Worm (Caenorhabditis elegans) whole organism, L2 larva: ENCODE measurements around the gene T16G12.8.

Experiments
- C34F6.9 ChIP-seq: fragments of 150-350 bp; optimal IDR thresholded peaks from 2 replicates; lab custom pipeline; 2014; ENCODE audit warnings: missing biosample characterization, missing genetic modification characterization
- R02D3.7 ChIP-seq: fragments of 150-350 bp; optimal IDR thresholded peaks from 2 replicates; lab custom pipeline; 2014; ENCODE audit warnings: missing biosample characterization, missing genetic modification characterization
- Y55F3AM.14 ChIP-seq: fragments of 200-800 bp; sonication (Bioruptor generic); optimal IDR thresholded peaks from 2 replicates; lab custom pipeline; 2018; ENCODE audit warnings: mild to moderate bottlenecking, missing genetic modification characterization, missing compliant biosample characterization
- ZK546.5 ChIP-seq: sonication (generic microtip); optimal IDR thresholded peaks from 2 replicates; lab custom pipeline; 2017; ENCODE audit warnings: missing biosample characterization, missing genetic modification characterization
- alr-1 ChIP-seq: fragments of 150-350 bp; optimal IDR thresholded peaks from 2 replicates; lab custom pipeline; 2014; ENCODE audit warnings: missing biosample characterization, missing genetic modification characterization
- ama-1 ChIP-seq: fragments of 150-350 bp; optimal IDR thresholded peaks from 2 replicates; lab custom pipeline; 2018; ENCODE audit warnings: inconsistent platforms
- blmp-1 ChIP-seq: sonication (generic microtip); optimal IDR thresholded peaks from 2 replicates; lab custom pipeline; 2017; ENCODE audit warnings: missing genetic modification characterization, mild to moderate bottlenecking, missing compliant biosample characterization, antibody characterized with exemption, moderate library complexity; ENCODE audit not compliant: insufficient read depth
- ceh-16 ChIP-seq: fragments of 150-350 bp; optimal IDR thresholded peaks from 2 replicates; lab custom pipeline; 2014; ENCODE audit warnings: missing biosample characterization, missing genetic modification characterization
- ceh-82 ChIP-seq: fragments of 150-350 bp; optimal IDR thresholded peaks from 2 replicates; lab custom pipeline; 2014; ENCODE audit warnings: missing biosample characterization, missing genetic modification characterization
- crh-2 ChIP-seq: sonication (generic microtip); optimal IDR thresholded peaks from 2 replicates; lab custom pipeline; 2017; ENCODE audit warnings: missing biosample characterization, missing genetic modification characterization
- dmd-4 ChIP-seq: sonication (generic microtip); optimal IDR thresholded peaks from 2 replicates; lab custom pipeline; 2017; ENCODE audit warnings: missing biosample characterization, missing genetic modification characterization
- egl-27 ChIP-seq: sonication (generic microtip); optimal IDR thresholded peaks from 3 replicates; lab custom pipeline; 2017; ENCODE audit warnings: missing biosample characterization, missing genetic modification reagents, missing genetic modification characterization
- elt-1 ChIP-seq: fragments of 150-350 bp; optimal IDR thresholded peaks from 2 replicates; lab custom pipeline; 2014; ENCODE audit warnings: missing biosample characterization, missing genetic modification characterization
- elt-3 ChIP-seq: sonication (generic microtip); optimal IDR thresholded peaks from 2 replicates; lab custom pipeline; 2017; ENCODE audit warnings: missing biosample characterization, missing genetic modification characterization
- gmeb-1 ChIP-seq: fragments of 150-350 bp; optimal IDR thresholded peaks from 2 replicates; lab custom pipeline; 2014; ENCODE audit warnings: missing biosample characterization, missing genetic modification characterization
- lin-11 ChIP-seq: fragments of 150-350 bp; sonication (generic microtip); optimal IDR thresholded peaks from 2 replicates; lab custom pipeline; 2014; ENCODE audit warnings: missing biosample characterization, missing genetic modification characterization, inconsistent platforms, mixed read lengths
- lin-13 ChIP-seq: fragments of 150-350 bp; optimal IDR thresholded peaks from 2 replicates; lab custom pipeline; 2014; ENCODE audit warnings: missing biosample characterization, missing genetic modification reagents, missing genetic modification characterization
- lin-39 ChIP-seq: fragments of 150-350 bp; optimal IDR thresholded peaks from 2 replicates; lab custom pipeline; 2014; ENCODE audit warnings: missing biosample characterization, missing genetic modification reagents, missing genetic modification characterization
- lsy-2 ChIP-seq, 2 experiments: fragments of 150-350 bp in 1 of 2; sonication (generic microtip) in 1 of 2; optimal IDR thresholded peaks; 2 replicates each; lab custom pipeline; 2014 to 2017; ENCODE audit warnings: missing biosample characterization in 2 of 2, missing genetic modification characterization in 2 of 2
- mab-5 ChIP-seq: fragments of 150-350 bp; optimal IDR thresholded peaks from 2 replicates; lab custom pipeline; 2014; ENCODE audit warnings: missing biosample characterization, missing genetic modification characterization
- mbf-1 ChIP-seq: sonication (generic microtip); optimal IDR thresholded peaks from 2 replicates; lab custom pipeline; 2017; ENCODE audit warnings: missing biosample characterization, missing genetic modification characterization
- mdl-1 ChIP-seq, 2 experiments: fragments of 150-350 bp in 1 of 2; sonication (generic microtip) in 1 of 2; optimal IDR thresholded peaks; 2 replicates each; lab custom pipeline; 2017; ENCODE audit warnings: missing biosample characterization in 2 of 2, missing genetic modification characterization in 2 of 2
- nhr-10 ChIP-seq: sonication (generic microtip); optimal IDR thresholded peaks from 2 replicates; lab custom pipeline; 2017; ENCODE audit warnings: missing biosample characterization, missing genetic modification characterization
- nhr-11 ChIP-seq: fragments of 150-350 bp; optimal IDR thresholded peaks from 2 replicates; lab custom pipeline; 2014; ENCODE audit warnings: missing biosample characterization, missing genetic modification characterization
- nhr-12 ChIP-seq: fragments of 150-350 bp; optimal IDR thresholded peaks from 2 replicates; lab custom pipeline; 2014; ENCODE audit warnings: missing biosample characterization, missing genetic modification characterization
- nhr-129 ChIP-seq: fragments of 150-350 bp; optimal IDR thresholded peaks from 2 replicates; lab custom pipeline; 2014; ENCODE audit warnings: missing biosample characterization, missing genetic modification characterization
- nhr-21 ChIP-seq: fragments of 150-350 bp; optimal IDR thresholded peaks from 2 replicates; lab custom pipeline; 2014; ENCODE audit warnings: missing biosample characterization, missing genetic modification characterization
- nhr-23 ChIP-seq: fragments of 150-350 bp; optimal IDR thresholded peaks from 2 replicates; lab custom pipeline; 2014; ENCODE audit warnings: missing biosample characterization, missing genetic modification reagents, missing genetic modification characterization
- nhr-237 ChIP-seq: fragments of 150-350 bp; optimal IDR thresholded peaks from 2 replicates; lab custom pipeline; 2014; ENCODE audit warnings: missing biosample characterization, missing genetic modification characterization
- nhr-25 ChIP-seq: fragments of 150-350 bp; sonication (generic microtip); optimal IDR thresholded peaks from 3 replicates; lab custom pipeline; 2014; ENCODE audit warnings: missing biosample characterization, missing genetic modification characterization
- nhr-6 ChIP-seq: fragments of 150-350 bp; optimal IDR thresholded peaks from 2 replicates; lab custom pipeline; 2014; ENCODE audit warnings: missing biosample characterization, missing genetic modification characterization
- nhr-77 ChIP-seq: fragments of 150-350 bp; optimal IDR thresholded peaks from 2 replicates; lab custom pipeline; 2014; ENCODE audit warnings: missing biosample characterization, missing genetic modification characterization
- peb-1 ChIP-seq: fragments of 150-350 bp; optimal IDR thresholded peaks from 2 replicates; lab custom pipeline; 2014; ENCODE audit warnings: missing biosample characterization, missing genetic modification characterization
- sem-4 ChIP-seq: fragments of 150-350 bp; optimal IDR thresholded peaks from 2 replicates; lab custom pipeline; 2014; ENCODE audit warnings: missing biosample characterization, missing genetic modification reagents, missing genetic modification characterization
- skn-1 ChIP-seq: sonication (generic microtip); optimal IDR thresholded peaks from 2 replicates; lab custom pipeline; 2017; ENCODE audit warnings: missing biosample characterization, missing genetic modification characterization
- sma-3 ChIP-seq: sonication (generic microtip); optimal IDR thresholded peaks from 2 replicates; lab custom pipeline; 2016; ENCODE audit warnings: missing genetic modification reagents, missing genetic modification characterization, missing compliant biosample characterization
- sma-9 ChIP-seq, 2 experiments: fragments of 150-350 bp in 1 of 2; sonication (generic microtip) in 1 of 2; optimal IDR thresholded peaks; 2 replicates each; lab custom pipeline; 2014 to 2016; ENCODE audit warnings: missing genetic modification characterization in 2 of 2, mild to moderate bottlenecking in 1 of 2, missing biosample characterization in 1 of 2, missing compliant biosample characterization in 1 of 2, missing genetic modification reagents in 1 of 2, moderate library complexity in 1 of 2
- snpc-4 ChIP-seq: fragments of 150-350 bp; optimal IDR thresholded peaks from 2 replicates; lab custom pipeline; 2014; ENCODE audit warnings: missing biosample characterization, missing genetic modification characterization
- unc-39 ChIP-seq: fragments of 150-350 bp; optimal IDR thresholded peaks from 2 replicates; lab custom pipeline; 2014; ENCODE audit warnings: missing biosample characterization, missing genetic modification characterization
- unc-55 ChIP-seq: fragments of 150-350 bp; sonication (generic microtip); optimal IDR thresholded peaks from 3 replicates; lab custom pipeline; 2014; ENCODE audit warnings: missing biosample characterization, missing genetic modification reagents, missing genetic modification characterization
- unc-62 ChIP-seq: fragments of 150-350 bp; optimal IDR thresholded peaks from 2 replicates; lab custom pipeline; 2014; ENCODE audit warnings: missing biosample characterization, missing genetic modification reagents, missing genetic modification characterization
- zag-1 ChIP-seq: fragments of 150-350 bp; optimal IDR thresholded peaks from 2 replicates; lab custom pipeline; 2014; ENCODE audit warnings: missing biosample characterization, missing genetic modification characterization
- ztf-1 ChIP-seq: fragments of 200-800 bp; sonication (Bioruptor generic); conservative IDR thresholded peaks from 2 replicates; pipeline ENCODE4 v1.3.6; 2022; ENCODE audit warnings: missing genetic modification characterization, missing compliant biosample characterization
- ztf-11 ChIP-seq: sonication (generic microtip); optimal IDR thresholded peaks from 2 replicates; lab custom pipeline; 2017; ENCODE audit warnings: missing biosample characterization, missing genetic modification characterization
- ztf-4 ChIP-seq: fragments of 150-350 bp; optimal IDR thresholded peaks from 2 replicates; lab custom pipeline; 2014; ENCODE audit warnings: missing biosample characterization, missing genetic modification characterization

Gene T16G12.8

ce11 chrIII:10059002-10059401 lies at the start of gene T16G12.8:
TSS of gene T16G12.8 (plus strand) at chrIII:10059302.
- TF ChIP-seq nhr-77 = no peak
- no peak for TF ChIP-seq sem-4 (tag; lab: Kevin White, UChicago)
- TF ChIP-seq mbf-1 (tag; lab: Kevin White, UChicago) = no peak

ce11 chrIII:10010117-10010516 lies 49.0 kb upstream of the T16G12.8 start, which contains the start of gene fbxa-155:
TSS of gene fbxa-155 (minus strand) at chrIII:10010217.
- TF ChIP-seq ama-1 (lab: Kevin White, UChicago) (no peak), lin-11 (no peak), C34F6.9 (tag; lab: Kevin White, UChicago) (no peak), nhr-77 (no peak), R02D3.7 (tag; lab: Kevin White, UChicago) (no peak), ztf-11 (tag; lab: Kevin White, UChicago) (no peak), skn-1 (tag; lab: Kevin White, UChicago) (no peak), nhr-25 (tag; lab: Kevin White, UChicago) (no peak), nhr-23 (no peak)

DNA sequence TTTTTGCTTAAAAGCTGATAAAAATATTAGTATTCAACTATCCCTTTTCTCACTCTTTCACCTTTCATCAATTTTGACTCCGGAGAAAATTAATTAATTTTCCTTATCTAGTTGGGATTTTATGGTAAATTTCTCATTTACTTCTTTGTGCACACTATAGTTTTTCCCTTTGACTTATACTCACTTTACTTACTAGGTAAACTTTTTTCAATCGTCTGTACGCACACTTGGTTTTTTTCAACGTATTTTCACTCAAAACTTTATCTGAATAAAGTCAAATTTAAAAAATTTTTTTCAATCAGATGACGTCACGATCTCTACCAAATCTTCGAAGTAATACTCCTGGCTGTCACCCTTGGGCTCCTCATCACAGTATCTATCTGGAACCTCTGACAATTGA lies 47.0 kb upstream of the T16G12.8 start, which contains the start of gene C05B5.16:
Gene C05B5.16, plus strand, starts transcription at position 301 of the 400 bp plus-strand sequence.
- TF ChIP-seq lin-39 (no peak), sem-4 (tag; lab: Kevin White, UChicago) (no peak), nhr-23 (no peak)

DNA sequence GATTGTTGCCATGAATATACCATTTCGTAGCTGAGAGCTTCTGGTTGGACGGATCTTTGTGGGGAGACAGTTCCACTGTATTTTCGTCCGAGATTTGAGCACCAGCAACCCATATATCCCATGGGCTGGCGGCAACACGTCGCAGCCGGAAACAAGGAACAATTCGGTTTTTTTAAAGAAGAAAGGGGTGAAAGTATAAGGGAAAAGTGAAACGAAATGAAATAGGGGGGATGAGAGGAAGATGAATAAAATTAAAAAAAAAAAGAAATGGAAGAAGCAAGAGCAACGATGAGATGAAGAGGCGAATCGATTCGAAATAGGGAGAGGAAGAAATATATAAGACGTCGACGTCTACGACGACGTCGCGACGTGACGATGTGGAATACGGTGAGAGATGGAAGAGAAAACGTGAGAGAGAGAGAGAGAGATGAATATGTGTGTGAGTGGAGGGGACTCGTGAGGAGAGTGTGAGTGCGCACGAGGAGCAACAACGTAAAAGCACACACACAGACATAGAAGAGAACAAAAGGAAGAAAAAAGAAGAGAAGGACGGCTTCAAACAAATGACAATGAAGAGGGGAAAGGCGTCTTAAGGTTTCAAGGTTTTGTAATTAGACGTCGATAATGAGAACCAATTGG lies 42.6 kb upstream of the T16G12.8 start, which contains the start of gene rgs-1:
Gene rgs-1, minus strand, starts transcription at position 146 of the 639 bp plus-strand sequence.
- TF ChIP-seq snpc-4 (tag; lab: Kevin White, UChicago) (no peak), Y55F3AM.14 (GFP tag; lab: Kevin White, UChicago) (no peak), ztf-4 (tag; lab: Kevin White, UChicago) (no peak), sma-9 (GFP tag; optimal IDR thresholded peaks at IDR 0.05; lab: Kevin White, UChicago) (no peak), sma-9 (tag; optimal IDR thresholded peaks at IDR 0.05; lab: Kevin White, UChicago) (no peak), lin-11 (peak; percentile 44), egl-27 (tag; lab: Kevin White, UChicago) (no peak), alr-1 (tag; lab: Kevin White, UChicago) (no peak), ama-1 (lab: Kevin White, UChicago) (no peak), sma-3 (GFP tag; lab: Kevin White, UChicago) (no peak), gmeb-1 (tag; lab: Kevin White, UChicago) (no peak), mdl-1 (tag; optimal IDR thresholded peaks at IDR 0.05; lab: Kevin White, UChicago) (peak in 1 of 2 experiments; percentile 76), lin-13 (GFP tag; lab: Kevin White, UChicago) (peak; percentile 33), lsy-2 (tag; optimal IDR thresholded peaks at IDR 0.05; lab: Kevin White, UChicago) (peak in 1 of 2 experiments; percentile 62), ceh-82 (tag; lab: Kevin White, UChicago) (no peak), nhr-25 (tag; lab: Kevin White, UChicago) (no peak), blmp-1 (no peak), mbf-1 (tag; lab: Kevin White, UChicago) (no peak), dmd-4 (no peak), ZK546.5 (no peak), elt-3 (no peak), nhr-23 (no peak), elt-1 (no peak), ztf-11 (tag; lab: Kevin White, UChicago) (no peak), nhr-11 (tag; lab: Kevin White, UChicago) (no peak), nhr-237 (tag; lab: Kevin White, UChicago) (no peak), ztf-1 (GFP tag; lab: Robert Waterston, UW) (no peak), nhr-6 (tag; lab: Kevin White, UChicago) (peak; percentile 37), C34F6.9 (tag; lab: Kevin White, UChicago) (peak; percentile 79), mab-5 (no peak), crh-2 (tag; lab: Kevin White, UChicago) (peak; percentile 77), ceh-16 (tag; lab: Kevin White, UChicago) (no peak), nhr-21 (no peak), unc-62 (no peak), unc-39 (no peak), nhr-10 (no peak), unc-55 (GFP tag; lab: Kevin White, UChicago) (peak; percentile 89), nhr-77 (no peak), nhr-129 (tag; lab: Kevin White, UChicago) (peak; percentile 69), nhr-12 (no peak), sem-4 (tag; lab: Kevin White, UChicago) (peak; percentile 2), zag-1 (peak; percentile 42), peb-1 (tag; lab: Kevin White, UChicago) (no peak), lin-39 (no peak), skn-1 (tag; lab: Kevin White, UChicago) (no peak)
